Worm (Caenorhabditis elegans) whole organism, midembryonic: Measurements from ENCODE around the gene srx-39.

Experiments used
- T22C8.4 ChIP-seq: fragments of 200-800 bp; sonication (Bioruptor generic); IDR thresholded peaks from 2 replicates; pipeline ENCODE4 v1.3.6; 2022; ENCODE audit warnings: missing genetic modification characterization, missing compliant biosample characterization
- cog-1 ChIP-seq: sonication (generic microtip); optimal IDR thresholded peaks from 2 replicates; lab custom pipeline; 2016; ENCODE audit warnings: missing genetic modification characterization, missing compliant biosample characterization
- flt-1 ChIP-seq: fragments of 200-800 bp; sonication (Bioruptor generic); IDR thresholded peaks from 2 replicates; pipeline ENCODE4 v1.3.6; 2022; ENCODE audit warnings: missing genetic modification characterization, missing compliant biosample characterization
- klf-2 ChIP-seq: fragments of 200-800 bp; sonication (Bioruptor generic); conservative IDR thresholded peaks from 2 replicates; pipeline ENCODE4 v1.3.6; 2022; ENCODE audit warnings: missing genetic modification reagents, missing genetic modification characterization, missing compliant biosample characterization
- med-1 ChIP-seq: sonication (generic microtip); optimal IDR thresholded peaks from 2 replicates; lab custom pipeline; 2017; ENCODE audit warnings: missing genetic modification characterization, mild to moderate bottlenecking, missing compliant biosample characterization, antibody characterized with exemption, missing genetic modification reagents; ENCODE audit not compliant: insufficient read depth
- ref-1 ChIP-seq: fragments of 200-800 bp; sonication (Bioruptor generic); conservative IDR thresholded peaks from 2 replicates; pipeline ENCODE4 v1.3.6; 2022; ENCODE audit warnings: missing genetic modification reagents, missing genetic modification characterization, missing compliant biosample characterization
- tab-1 ChIP-seq: fragments of 200-800 bp; sonication (Bioruptor generic); IDR thresholded peaks from 2 replicates; pipeline ENCODE4 v1.3.6; 2022; ENCODE audit warnings: missing genetic modification characterization, missing compliant biosample characterization
- ztf-23 ChIP-seq: fragments of 200-800 bp; sonication (Bioruptor generic); IDR thresholded peaks from 2 replicates; pipeline ENCODE4 v1.3.6; 2022; ENCODE audit warnings: missing genetic modification reagents, missing genetic modification characterization, missing compliant biosample characterization
- ztf-29 ChIP-seq: fragments of 200-800 bp; sonication (Bioruptor generic); IDR thresholded peaks from 2 replicates; pipeline ENCODE4 v1.3.6; 2022; ENCODE audit warnings: missing genetic modification reagents, missing genetic modification characterization, missing compliant biosample characterization

srx-39 gene

DNA sequence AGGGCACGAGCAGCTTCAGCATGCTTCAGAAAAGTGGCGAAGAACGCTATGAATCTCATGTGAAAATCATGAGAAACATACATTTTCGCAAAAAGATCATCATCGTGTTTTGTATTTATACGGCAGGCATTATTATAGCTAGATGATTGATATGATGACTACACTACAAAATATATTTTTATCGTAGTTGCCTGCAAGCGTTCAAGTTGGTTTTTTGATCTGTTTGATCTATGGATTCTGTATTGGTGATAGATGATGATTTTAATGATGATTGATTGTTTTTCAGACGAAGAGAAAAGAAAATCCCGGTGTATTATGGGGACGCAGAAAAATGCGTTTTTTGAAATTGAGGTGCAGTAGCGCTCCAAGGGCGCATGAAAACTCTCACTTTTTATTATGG lies 46.9 kb downstream of the srx-39 start, which contains the start of gene ugt-63:
Gene ugt-63 (minus strand): TSS at position 89 of the 400 bp plus-strand sequence.
- TF ChIP-seq cog-1 (tag; lab: Kevin White, UChicago) (no peak), ztf-29 (GFP tag; lab: Robert Waterston, UW) (no peak), T22C8.4 (GFP tag; lab: Robert Waterston, UW) (no peak), flt-1 (GFP tag; lab: Robert Waterston, UW) (no peak), med-1 (no peak), tab-1 (GFP tag; lab: Robert Waterston, UW) (no peak), klf-2 (GFP tag; lab: Robert Waterston, UW) (no peak), ztf-23 (GFP tag; lab: Robert Waterston, UW) (no peak), ref-1 (GFP tag; lab: Robert Waterston, UW) (no peak)

DNA sequence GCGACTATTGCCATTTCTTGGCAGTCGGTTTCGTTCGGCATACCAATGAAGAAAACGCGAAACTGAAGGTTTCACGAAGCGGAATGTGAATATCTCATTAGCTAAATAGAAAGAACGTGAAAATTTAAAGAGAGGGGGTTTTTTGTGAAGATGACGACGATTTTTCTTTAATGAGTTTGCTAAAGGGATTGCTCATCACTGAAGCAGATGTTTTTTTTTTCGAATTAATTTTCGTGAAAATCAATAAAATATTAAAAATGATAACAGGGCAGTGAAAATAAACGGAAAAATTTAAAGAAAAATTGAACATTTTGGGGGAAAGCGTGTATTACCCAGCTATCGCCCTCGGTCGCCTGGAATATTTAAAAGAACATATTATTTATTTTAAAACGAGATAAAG lies 49.7 kb downstream of the srx-39 start, which contains the start of gene srab-3:
Gene srab-3 (minus strand): TSS at position 101 of the 400 bp plus-strand sequence.
- TF ChIP-seq tab-1 (GFP tag; lab: Robert Waterston, UW) (no peak), ztf-23 (GFP tag; lab: Robert Waterston, UW) (no peak), med-1 (no peak), klf-2 (GFP tag; lab: Robert Waterston, UW) (no peak), flt-1 (GFP tag; lab: Robert Waterston, UW) (no peak), T22C8.4 (GFP tag; lab: Robert Waterston, UW) (no peak), ref-1 (GFP tag; lab: Robert Waterston, UW) (no peak), cog-1 (tag; lab: Kevin White, UChicago) (no peak), ztf-29 (GFP tag; lab: Robert Waterston, UW) (no peak)
